Fruit fly (Drosophila melanogaster) whole organism, embryonic: ENCODE measurements around the gene siz.

Experiments
- repo ChIP-seq: fragments of 200-800 bp; sonication (Bioruptor generic); optimal IDR thresholded peaks from 2 replicates; lab custom pipeline; 2016; ENCODE audit warnings: missing biosample characterization, missing genetic modification characterization
- slbo ChIP-seq: fragments of 200-800 bp; sonication (Bioruptor generic); IDR thresholded peaks from 2 replicates; pipeline ENCODE4 v1.3.6; 2022; ENCODE audit warnings: missing biosample characterization, missing genetic modification characterization
- vnd ChIP-seq: fragments of 200-800 bp; sonication (Bioruptor generic); IDR thresholded peaks from 3 replicates; pipeline ENCODE4 v1.3.6; 2022; ENCODE audit warnings: missing biosample characterization, missing genetic modification characterization; ENCODE audit not compliant: partially characterized antibody

dm6 chr3L:21047734-21048657 is 13.7 kb downstream of the siz start:
- no peak for TF ChIP-seq repo (GFP tag; lab: Kevin White, UChicago)
- TF ChIP-seq vnd (GFP tag; lab: Robert Waterston, UW): no peak
- no peak for TF ChIP-seq slbo
